Fruit fly (Drosophila melanogaster) whole organism, embryonic: ENCODE results near the gene CG10365.
A peak's percentile ranks its signal among the peaks of the same experiment; 100 is the strongest.

ENCODE experiments used
- Atf6 ChIP-seq: fragments of 200-800 bp; sonication (Bioruptor generic); IDR thresholded peaks from 2 replicates; pipeline ENCODE4 v1.3.6; 2022; ENCODE audit warnings: missing biosample characterization, missing genetic modification characterization
- Awh ChIP-seq: fragments of 200-800 bp; sonication (Bioruptor generic); IDR thresholded peaks from 2 replicates; pipeline ENCODE4, ENCODE4 v1.3.6; 2022; ENCODE audit warnings: missing biosample characterization, missing genetic modification characterization
- BtbVII ChIP-seq: fragments of 200-800 bp; sonication (Bioruptor generic); optimal IDR thresholded peaks from 3 replicates; lab custom pipeline; 2017; ENCODE audit warnings: missing biosample characterization, mild to moderate bottlenecking, missing genetic modification characterization
- CG10431 ChIP-seq: fragments of 200-800 bp; sonication (Bioruptor generic); optimal IDR thresholded peaks from 3 replicates; lab custom pipeline; 2018; ENCODE audit warnings: missing biosample characterization, mild to moderate bottlenecking, missing genetic modification characterization
- CG11456 ChIP-seq: fragments of 200-800 bp; sonication (Bioruptor generic); IDR thresholded peaks from 3 replicates; pipeline ENCODE4 v1.3.6; 2022; ENCODE audit warnings: missing biosample characterization, missing genetic modification characterization
- CG11723 ChIP-seq: fragments of 200-800 bp; sonication (Bioruptor generic); optimal IDR thresholded peaks from 2 replicates; lab custom pipeline; 2017; ENCODE audit warnings: missing biosample characterization, mild to moderate bottlenecking, missing genetic modification characterization
- CG12769 ChIP-seq: fragments of 200-800 bp; sonication (Bioruptor generic); optimal IDR thresholded peaks from 2 replicates; lab custom pipeline; 2019; ENCODE audit warnings: missing biosample characterization, mild to moderate bottlenecking, missing genetic modification characterization, moderate library complexity
- CG13296 ChIP-seq: fragments of 200-800 bp; sonication (Bioruptor generic); optimal IDR thresholded peaks from 3 replicates; lab custom pipeline; 2018; ENCODE audit warnings: missing biosample characterization, mild to moderate bottlenecking, missing genetic modification characterization
- CG13894 ChIP-seq: fragments of 200-800 bp; sonication (Bioruptor generic); optimal IDR thresholded peaks from 3 replicates; lab custom pipeline; 2018; ENCODE audit warnings: missing biosample characterization, mild to moderate bottlenecking, missing genetic modification characterization, moderate library complexity
- CG14667 ChIP-seq: fragments of 200-800 bp; sonication (Bioruptor generic); IDR thresholded peaks from 2 replicates; pipeline ENCODE4 v1.3.6; 2022; ENCODE audit warnings: missing biosample characterization, missing genetic modification characterization
- CG15269 ChIP-seq: fragments of 200-800 bp; sonication (Bioruptor generic); optimal IDR thresholded peaks from 2 replicates; lab custom pipeline; 2018; ENCODE audit warnings: missing biosample characterization, mild to moderate bottlenecking, missing genetic modification characterization, moderate library complexity
- CG15479 ChIP-seq: fragments of 200-800 bp; sonication (Bioruptor generic); optimal IDR thresholded peaks from 3 replicates; lab custom pipeline; 2019; ENCODE audit warnings: missing biosample characterization, mild to moderate bottlenecking, missing genetic modification characterization, moderate library complexity
- CG17568 ChIP-seq: fragments of 200-800 bp; sonication (Bioruptor generic); optimal IDR thresholded peaks from 2 replicates; lab custom pipeline; 2018; ENCODE audit warnings: missing biosample characterization, mild to moderate bottlenecking, missing genetic modification characterization, moderate library complexity
- CG17829 ChIP-seq: fragments of 200-800 bp; optimal IDR thresholded peaks from 2 replicates; lab custom pipeline; 2019; ENCODE audit warnings: missing biosample characterization, mild to moderate bottlenecking, missing genetic modification characterization, moderate library complexity
- CG30431 ChIP-seq: fragments of 200-800 bp; sonication (Bioruptor generic); optimal IDR thresholded peaks from 2 replicates; lab custom pipeline; 2017; ENCODE audit warnings: missing biosample characterization, missing genetic modification characterization
- CG4360 ChIP-seq: fragments of 200-800 bp; sonication (Bioruptor generic); IDR thresholded peaks from 2 replicates; pipeline ENCODE4 v1.3.6; 2022; ENCODE audit warnings: missing biosample characterization, missing genetic modification characterization
- CG43689 ChIP-seq: fragments of 200-800 bp; sonication (Bioruptor generic); IDR thresholded peaks from 2 replicates; pipeline ENCODE4 v1.3.6; 2022; ENCODE audit warnings: missing biosample characterization, missing genetic modification characterization
- CG6854 ChIP-seq: fragments of 200-800 bp; sonication (Bioruptor generic); optimal IDR thresholded peaks from 3 replicates; lab custom pipeline; 2017; ENCODE audit warnings: missing biosample characterization, mild to moderate bottlenecking, missing genetic modification characterization
- CG7271 ChIP-seq: fragments of 200-800 bp; sonication (Bioruptor generic); optimal IDR thresholded peaks from 2 replicates; lab custom pipeline; 2018; ENCODE audit warnings: missing biosample characterization, mild to moderate bottlenecking, missing genetic modification characterization, moderate library complexity
- CG7839 ChIP-seq: fragments of 200-800 bp; sonication (Bioruptor generic); optimal IDR thresholded peaks from 3 replicates; lab custom pipeline; 2018; ENCODE audit warnings: missing biosample characterization, mild to moderate bottlenecking, missing genetic modification characterization, moderate library complexity
- CG8944 ChIP-seq: fragments of 200-800 bp; sonication (Bioruptor generic); optimal IDR thresholded peaks from 3 replicates; lab custom pipeline; 2016; ENCODE audit warnings: missing biosample characterization, missing genetic modification characterization
- CHES-1-like ChIP-seq: fragments of 200-800 bp; sonication (Bioruptor generic); optimal IDR thresholded peaks from 2 replicates; lab custom pipeline; 2016; ENCODE audit warnings: missing biosample characterization, missing genetic modification characterization
- Dll ChIP-seq: fragments of 200-800 bp; sonication (Bioruptor generic); IDR thresholded peaks from 4 replicates; pipeline ENCODE4 v1.3.6; 2022; ENCODE audit warnings: missing biosample characterization, missing genetic modification characterization; ENCODE audit not compliant: partially characterized antibody
- GATAe ChIP-seq: fragments of 200-800 bp; sonication (Bioruptor generic); conservative IDR thresholded peaks from 2 replicates; pipeline ENCODE4 v1.3.6; 2022; ENCODE audit warnings: missing biosample characterization, missing genetic modification characterization
- HLH4C ChIP-seq: fragments of 200-800 bp; sonication (Bioruptor generic); IDR thresholded peaks from 3 replicates; pipeline ENCODE4 v1.3.6; 2022; ENCODE audit warnings: missing biosample characterization, missing genetic modification characterization; ENCODE audit not compliant: partially characterized antibody
- Hr78 ChIP-seq, 2 experiments: fragments of 200-800 bp in 1 of 2; fragments of >200 bp in 1 of 2; sonication (Bioruptor generic) in 1 of 2; optimal IDR thresholded peaks; 2 replicates each; lab custom pipeline; 2017 to 2019; ENCODE audit warnings: missing biosample characterization in 2 of 2, missing genetic modification characterization in 2 of 2, mild to moderate bottlenecking in 1 of 2, moderate library complexity in 1 of 2
- Lhr ChIP-seq: fragments of 200-800 bp; sonication (Bioruptor generic); optimal IDR thresholded peaks from 3 replicates; lab custom pipeline; 2017; ENCODE audit warnings: mild to moderate bottlenecking, missing biosample characterization, missing genetic modification reagents, missing genetic modification characterization
- NK7.1 ChIP-seq: fragments of 200-800 bp; sonication (Bioruptor generic); optimal IDR thresholded peaks from 3 replicates; lab custom pipeline; 2016; ENCODE audit warnings: missing biosample characterization, missing genetic modification characterization
- Nf-YB ChIP-seq: fragments of 200-800 bp; sonication (Bioruptor generic); optimal IDR thresholded peaks from 3 replicates; lab custom pipeline; 2019; ENCODE audit warnings: missing biosample characterization, mild to moderate bottlenecking, missing genetic modification characterization, moderate library complexity
- Sry-δ ChIP-seq: fragments of 200-800 bp; sonication (Bioruptor generic); optimal IDR thresholded peaks from 2 replicates; lab custom pipeline; 2016; ENCODE audit warnings: missing biosample characterization, missing genetic modification characterization
- ab ChIP-seq: fragments of 200-800 bp; sonication (Bioruptor generic); optimal IDR thresholded peaks from 2 replicates; lab custom pipeline; 2016; ENCODE audit warnings: missing biosample characterization, missing genetic modification characterization
- aop ChIP-seq: fragments of 200-800 bp; sonication (Bioruptor generic); IDR thresholded peaks from 2 replicates; pipeline ENCODE4 v1.3.6; 2022; ENCODE audit warnings: missing biosample characterization, missing genetic modification characterization
- ase ChIP-seq: fragments of 200-800 bp; sonication (Bioruptor generic); IDR thresholded peaks from 3 replicates; pipeline ENCODE4 v1.3.6; 2022; ENCODE audit warnings: missing biosample characterization, missing genetic modification characterization
- az2 ChIP-seq: fragments of 200-800 bp; sonication (Bioruptor generic); optimal IDR thresholded peaks from 3 replicates; lab custom pipeline; 2016; ENCODE audit warnings: missing biosample characterization, missing genetic modification characterization
- chif ChIP-seq, 2 experiments: fragments of 200-800 bp; sonication (Bioruptor generic); optimal IDR thresholded peaks; 3 replicates each; lab custom pipeline; 2016; ENCODE audit warnings: missing biosample characterization in 2 of 2, missing genetic modification characterization in 2 of 2
- chm ChIP-seq: fragments of 200-800 bp; sonication (Bioruptor generic); IDR thresholded peaks from 2 replicates; pipeline ENCODE4 v1.3.6; 2022; ENCODE audit warnings: missing biosample characterization, missing genetic modification characterization
- crc ChIP-seq: fragments of 200-800 bp; sonication (Bioruptor generic); optimal IDR thresholded peaks from 2 replicates; lab custom pipeline; 2016; ENCODE audit warnings: missing biosample characterization, missing genetic modification characterization
- cwo ChIP-seq: fragments of 200-800 bp; sonication (Bioruptor generic); optimal IDR thresholded peaks from 3 replicates; lab custom pipeline; 2017; ENCODE audit warnings: missing biosample characterization, missing genetic modification characterization, mild to moderate bottlenecking, moderate library complexity, missing genetic modification reagents
- eve ChIP-seq, 2 experiments: fragments of >200 bp; optimal IDR thresholded peaks; 2 replicates each; lab custom pipeline; 2017; ENCODE audit warnings: missing biosample characterization in 2 of 2, missing genetic modification characterization in 2 of 2
- h ChIP-seq: fragments of >200 bp; optimal IDR thresholded peaks from 2 replicates; lab custom pipeline; 2017
- kay ChIP-seq: fragments of 200-800 bp; sonication (Bioruptor generic); optimal IDR thresholded peaks from 2 replicates; lab custom pipeline; 2016; ENCODE audit warnings: missing biosample characterization, missing genetic modification characterization
- odd ChIP-seq: fragments of 200-800 bp; sonication (Bioruptor generic); optimal IDR thresholded peaks from 2 replicates; lab custom pipeline; 2017; ENCODE audit warnings: missing biosample characterization, mild to moderate bottlenecking, missing genetic modification characterization
- pum ChIP-seq: fragments of 200-800 bp; sonication (Bioruptor generic); optimal IDR thresholded peaks from 2 replicates; lab custom pipeline; 2016; ENCODE audit warnings: missing biosample characterization, missing genetic modification characterization
- sc ChIP-seq, 3 experiments: fragments of >200 bp in 2 of 3; fragments of 200-800 bp in 1 of 3; sonication (Bioruptor generic) in 1 of 3; optimal IDR thresholded peaks; 2 replicates in 2 of 3; 3 replicates in 1 of 3; lab custom pipeline; 2017; ENCODE audit warnings: mild to moderate bottlenecking in 1 of 3, missing biosample characterization in 1 of 3, missing genetic modification characterization in 1 of 3, missing genetic modification reagents in 1 of 3
- scrt ChIP-seq: fragments of 200-800 bp; sonication (Bioruptor generic); optimal IDR thresholded peaks from 2 replicates; lab custom pipeline; 2018; ENCODE audit warnings: missing biosample characterization, mild to moderate bottlenecking, missing genetic modification characterization, moderate library complexity
- slou ChIP-seq: fragments of 200-800 bp; sonication (Bioruptor generic); optimal IDR thresholded peaks from 3 replicates; lab custom pipeline; 2016; ENCODE audit warnings: missing biosample characterization, missing genetic modification characterization
- sna ChIP-seq: fragments of 200-800 bp; sonication (Bioruptor generic); IDR thresholded peaks from 2 replicates; pipeline ENCODE4 v1.3.6; 2022; ENCODE audit warnings: missing biosample characterization, missing genetic modification characterization; ENCODE audit not compliant: partially characterized antibody
- tgo ChIP-seq: fragments of 200-800 bp; sonication (Bioruptor generic); IDR thresholded peaks from 3 replicates; pipeline ENCODE4 v1.3.6; 2022; ENCODE audit warnings: missing biosample characterization, missing genetic modification characterization
- tin ChIP-seq: fragments of 200-800 bp; sonication (Bioruptor generic); optimal IDR thresholded peaks from 3 replicates; lab custom pipeline; 2016; ENCODE audit warnings: missing biosample characterization, missing genetic modification characterization
- trem ChIP-seq: fragments of 200-800 bp; optimal IDR thresholded peaks from 3 replicates; lab custom pipeline; 2019; ENCODE audit warnings: missing biosample characterization, mild to moderate bottlenecking, missing genetic modification characterization, moderate library complexity

The CG10365 gene

DNA sequence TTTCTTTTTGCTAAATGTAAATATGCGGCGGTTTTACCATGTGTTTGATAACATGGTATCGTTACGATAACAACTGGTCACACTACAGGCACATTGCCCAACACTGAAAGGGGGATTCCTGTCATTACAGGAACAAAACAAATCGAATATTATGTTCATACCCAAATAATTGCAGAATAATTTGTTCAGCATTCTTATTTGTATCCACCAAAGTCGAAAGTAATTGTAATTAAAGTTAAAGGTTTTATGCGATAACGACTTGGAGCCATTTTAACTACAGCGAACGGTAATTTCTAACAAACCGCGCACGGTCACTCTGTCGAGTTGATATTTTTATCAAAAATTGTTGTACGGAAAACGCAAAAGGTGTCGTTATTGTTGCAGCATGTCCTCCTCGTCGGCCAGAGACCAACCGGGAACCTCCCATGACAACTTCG lies 44.3 kb downstream of the CG10365 start, which contains the start of the genes CG10214 and CG10375 (continued):
- TF ChIP-seq chm (GFP tag; lab: Robert Waterston, UW) (no peak), CG30431 (peak; percentile 46), Awh (peak; percentile 18; the same call in 1 of the 2 replicates), BtbVII (GFP tag; lab: Kevin White, UChicago) (peak; percentile 44), CG7839 (tag; lab: Kevin White, UChicago) (peak; percentile 71), CG7271 (tag; lab: Kevin White, UChicago) (no peak), aop (no peak), CG14667 (no peak), CG15269 (tag; lab: Kevin White, UChicago) (peak; percentile 75), trem (peak; percentile 90), CG43689 (GFP tag; lab: Robert Waterston, UW) (no peak), CG8944 (peak; percentile 78), tin (GFP tag; lab: Kevin White, UChicago) (peak; percentile 73), CG13296 (GFP tag; lab: Kevin White, UChicago) (peak; percentile 31), az2 (GFP tag; lab: Kevin White, UChicago) (peak; percentile 70), kay (peak; percentile 47), CG13894 (tag; lab: Kevin White, UChicago) (peak; percentile 63), ase (0 out of 3 replicates have a peak, but pooled peaks have one; percentile 11), Atf6 (GFP tag; lab: Robert Waterston, UW) (0 out of 2 replicates have a peak, but pooled peaks have one; percentile 44), scrt (GFP tag; lab: Kevin White, UChicago) (no peak), h (no peak), NK7.1 (peak; percentile 66), CG12769 (tag; lab: Kevin White, UChicago) (no peak), CG15479 (peak; percentile 8), ab (peak; percentile 46), CG17568 (GFP tag; lab: Kevin White, UChicago) (no peak), Dll (GFP tag; lab: Robert Waterston, UW) (peak; percentile 61; the same call in 2 of the 4 replicates), CG4360 (no peak), sna (GFP tag; lab: Robert Waterston, UW) (no peak), odd (peak; percentile 22), HLH4C (GFP tag; lab: Robert Waterston, UW) (no peak; the same call in 2 of the 3 replicates), CG10431 (GFP tag; lab: Kevin White, UChicago) (no peak), chif (GFP tag; optimal IDR thresholded peaks at IDR 0.05; lab: Kevin White, UChicago) (peak; percentile 80 to 82), cwo (GFP tag; lab: Kevin White, UChicago) (peak; percentile 21), Nf-YB (GFP tag; lab: Kevin White, UChicago) (peak; percentile 44), CG6854 (GFP tag; lab: Kevin White, UChicago) (peak; percentile 28), eve (GFP tag; optimal IDR thresholded peaks at IDR 0.05; lab: Kevin White, UChicago) (no peak), tgo (peak; percentile 61; the same call in 2 of the 3 replicates), CG17829 (peak; percentile 81), CG11723 (GFP tag; lab: Kevin White, UChicago) (no peak), Hr78 (GFP tag; optimal IDR thresholded peaks at IDR 0.05; lab: Kevin White, UChicago) (no peak), Lhr (peak; percentile 53), CHES-1-like (GFP tag; lab: Kevin White, UChicago) (peak; percentile 90), slou (no peak), Sry-δ (GFP tag; lab: Kevin White, UChicago) (peak; percentile 78), crc (GFP tag; lab: Kevin White, UChicago) (peak; percentile 64), sc (optimal IDR thresholded peaks at IDR 0.05; lab: Kevin White, UChicago) (no peak), sc (GFP tag; optimal IDR thresholded peaks at IDR 0.05; lab: Kevin White, UChicago) (no peak), GATAe (GFP tag; lab: Robert Waterston, UW) (peak; percentile 60), CG11456 (GFP tag; lab: Robert Waterston, UW) (no peak), pum (GFP tag; lab: Kevin White, UChicago) (peak; percentile 78)
